Worm (Caenorhabditis elegans): ENCODE data around the gene srh-283.

srh-283 gene

ce11 chrV:17773108-17773507 lies 8.0 kb downstream of the srh-283 start, which contains the start of gene sre-21:
TSS of gene sre-21 (minus strand) at chrV:17773208.
- TF ChIP-seq nhr-111 (GFP tag; optimal IDR thresholded peaks at IDR 0.05) (no peak), F10B5.3 (tag; optimal IDR thresholded peaks at IDR 0.05) (no peak), Y105C5A.15 (GFP tag; IDR thresholded peaks at IDR 0.05) (no peak), daf-16 (GFP tag; optimal IDR thresholded peaks at IDR 0.05) (no peak), daf-16 (tag; optimal IDR thresholded peaks at IDR 0.05) (no peak), ceh-32 (tag; optimal IDR thresholded peaks at IDR 0.05; ENCODE audit: poor library complexity) (no peak), zip-11 (GFP tag; IDR thresholded peaks at IDR 0.05) (no peak), jun-1 (tag; optimal IDR thresholded peaks at IDR 0.05) (no peak), snpc-1.2 (GFP tag; IDR thresholded peaks at IDR 0.05) (no peak), T26A8.4 (GFP tag; IDR thresholded peaks at IDR 0.05) (no peak), nhr-41 (GFP tag; IDR thresholded peaks at IDR 0.05) (no peak), dpl-1 (GFP tag; optimal IDR thresholded peaks at IDR 0.05) (no peak), attf-4 (tag; optimal IDR thresholded peaks at IDR 0.05) (no peak), mxl-2 (GFP tag; conservative IDR thresholded peaks at IDR 0.05) (no peak), sdz-12 (GFP tag; optimal IDR thresholded peaks at IDR 0.05) (no peak), unc-130 (GFP tag; optimal IDR thresholded peaks at IDR 0.05) (no peak), nhr-25 (tag; optimal IDR thresholded peaks at IDR 0.05; ENCODE audit: borderline replicate concordance, insufficient read depth) (no peak)

- TF ChIP-seq saeg-2 (GFP tag; IDR thresholded peaks at IDR 0.05), result no peak
- no peak for TF ChIP-seq dpl-1 (GFP tag; optimal IDR thresholded peaks at IDR 0.05)
- no peak for TF ChIP-seq Y48G9A.11 (GFP tag; IDR thresholded peaks at IDR 0.05)
- no peak for TF ChIP-seq arid-1 (GFP tag; conservative IDR thresholded peaks at IDR 0.05)
- no peak for TF ChIP-seq nhr-48 (tag; optimal IDR thresholded peaks at IDR 0.05)
- no peak for TF ChIP-seq vab-7 (GFP tag; IDR thresholded peaks at IDR 0.05)
- TF ChIP-seq lin-29 (GFP tag; IDR thresholded peaks at IDR 0.05), result no peak
- TF ChIP-seq dmd-6 (GFP tag; IDR thresholded peaks at IDR 0.05), result no peak
- no peak for TF ChIP-seq daf-16 (GFP tag; optimal IDR thresholded peaks at IDR 0.05)
- no peak for TF ChIP-seq daf-16 (tag; optimal IDR thresholded peaks at IDR 0.05)
- no peak for TF ChIP-seq dmd-8 (GFP tag; IDR thresholded peaks at IDR 0.05)
- TF ChIP-seq set-16 (GFP tag; IDR thresholded peaks at IDR 0.05), result no peak
- TF ChIP-seq snpc-4 (tag; optimal IDR thresholded peaks at IDR 0.05), result no peak
- TF ChIP-seq rbr-2 (tag; optimal IDR thresholded peaks at IDR 0.05), result no peak
- TF ChIP-seq mxl-2 (GFP tag; conservative IDR thresholded peaks at IDR 0.05), result no peak
- TF ChIP-seq tag-97 (GFP tag; IDR thresholded peaks at IDR 0.05), result no peak
- TF ChIP-seq zag-1 (tag; optimal IDR thresholded peaks at IDR 0.05), result no peak
- no peak for TF ChIP-seq aly-2 (tag; optimal IDR thresholded peaks at IDR 0.05)
- no peak for TF ChIP-seq mes-2 (tag; optimal IDR thresholded peaks at IDR 0.05; ENCODE audit: poor library complexity, severe bottlenecking)
- no peak for TF ChIP-seq php-3 (GFP tag; IDR thresholded peaks at IDR 0.05)
Measured at ce11 chrV:17777127-17777526, 12.0 kb downstream of the srh-283 start, which contains the start of gene ddo-1. TSS of gene ddo-1 (minus strand) at chrV:17777227.

ce11 chrV:17777624-17778023 lies 12.5 kb downstream of the srh-283 start, which contains the start of gene C47A10.12:
TSS of gene C47A10.12 (plus strand) at chrV:17777924.
- TF ChIP-seq T20F7.1 (GFP tag; optimal IDR thresholded peaks at IDR 0.05) (no peak), ceh-32 (tag; optimal IDR thresholded peaks at IDR 0.05; ENCODE audit: poor library complexity) (no peak), php-3 (GFP tag; IDR thresholded peaks at IDR 0.05) (no peak), aha-1 (tag) (peak; percentile 4), unc-39 (tag; optimal IDR thresholded peaks at IDR 0.05) (no peak), daf-19 (GFP tag; conservative IDR thresholded peaks at IDR 0.05) (no peak)

ce11 chrV:17780285-17780684 lies 15.1 kb downstream of the srh-283 start:
- TF ChIP-seq ceh-32 (tag; optimal IDR thresholded peaks at IDR 0.05; ENCODE audit: poor library complexity) (no peak), nhr-28 (tag; optimal IDR thresholded peaks at IDR 0.05) (peak; percentile 69), pqm-1 (tag; optimal IDR thresholded peaks at IDR 0.05) (peak; percentile 53), dve-1 (tag; optimal IDR thresholded peaks at IDR 0.05; ENCODE audit: insufficient read depth) (peak; percentile 47), ces-1 (GFP tag; optimal IDR thresholded peaks at IDR 0.05) (no peak), mep-1 (tag; optimal IDR thresholded peaks at IDR 0.05) (peak; percentile 22), php-3 (GFP tag; IDR thresholded peaks at IDR 0.05) (peak; percentile 49; the same call in 1 of the 2 replicates), hlh-30 (tag; optimal IDR thresholded peaks at IDR 0.05; ENCODE audit: insufficient read depth) (peak; percentile 63), nhr-11 (tag; optimal IDR thresholded peaks at IDR 0.05) (no peak), unc-62 (GFP tag; optimal IDR thresholded peaks at IDR 0.05 in 1 of 2) (peak in 1 of 2 experiments; percentile 30), unc-62 (tag; optimal IDR thresholded peaks at IDR 0.05) (no peak), dmd-6 (GFP tag; IDR thresholded peaks at IDR 0.05) (peak; percentile 20; the same call in 1 of the 2 replicates), aha-1 (tag) (peak; percentile 13), daf-16 (GFP tag; optimal IDR thresholded peaks at IDR 0.05) (no peak), daf-16 (tag; optimal IDR thresholded peaks at IDR 0.05) (peak; percentile 21)
